Fruit fly (Drosophila melanogaster): Measurements from ENCODE around the gene CG4911.

The CG4911 gene

DNA sequence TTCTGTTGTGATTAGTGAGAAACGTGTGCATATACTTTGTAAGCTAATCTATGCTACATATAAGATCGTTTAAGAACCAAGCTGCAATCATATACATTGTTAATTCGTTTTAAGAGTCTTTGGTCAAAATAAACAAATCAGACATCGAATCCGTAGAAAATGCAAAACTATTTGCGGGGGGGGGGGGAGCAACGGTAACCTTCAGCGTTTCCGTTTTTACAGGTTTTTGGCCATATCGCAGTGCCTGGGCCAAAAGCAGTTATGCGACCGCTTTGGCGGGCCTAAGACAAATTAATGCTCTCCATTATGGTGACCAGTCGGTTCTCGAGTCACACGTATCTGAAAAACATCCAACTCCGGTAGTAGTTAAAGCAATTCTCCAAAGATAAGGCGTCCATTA is 27.6 kb downstream of the CG4911 start:
- TF ChIP-seq CHES-1-like (GFP tag; optimal IDR thresholded peaks at IDR 0.05), result no peak
- TF ChIP-seq nau (GFP tag; optimal IDR thresholded peaks at IDR 0.05), result no peak
- TF ChIP-seq Hey (tag; optimal IDR thresholded peaks at IDR 0.05), result no peak
- no peak for TF ChIP-seq CG16779 (GFP tag; IDR thresholded peaks at IDR 0.05)
- no peak for TF ChIP-seq CG9932 (GFP tag; IDR thresholded peaks at IDR 0.05)
- TF ChIP-seq CG10209 (GFP tag; optimal IDR thresholded peaks at IDR 0.05), result no peak
- no peak for TF ChIP-seq Jarid2 (GFP tag; optimal IDR thresholded peaks at IDR 0.05)
- TF ChIP-seq CG6765 (GFP tag; optimal IDR thresholded peaks at IDR 0.05), result no peak
- no peak for TF ChIP-seq HLH4C (GFP tag; IDR thresholded peaks at IDR 0.05; ENCODE audit: partially characterized antibody)
- TF ChIP-seq Hr51 (GFP tag; optimal IDR thresholded peaks at IDR 0.05), result no peak
- TF ChIP-seq phol (tag; optimal IDR thresholded peaks at IDR 0.05), result no peak
- TF ChIP-seq odd (GFP tag; optimal IDR thresholded peaks at IDR 0.05), result no peak
- no peak for TF ChIP-seq mam (GFP tag; optimal IDR thresholded peaks at IDR 0.05)
- no peak for TF ChIP-seq ranshi (GFP tag; IDR thresholded peaks at IDR 0.05)
- TF ChIP-seq D19B (GFP tag; optimal IDR thresholded peaks at IDR 0.05), result no peak
- no peak for TF ChIP-seq MBD-R2 (GFP tag; IDR thresholded peaks at IDR 0.05)
- TF ChIP-seq run (tag; optimal IDR thresholded peaks at IDR 0.05), result no peak
- no peak for TF ChIP-seq CG2120 (GFP tag; optimal IDR thresholded peaks at IDR 0.05)

DNA sequence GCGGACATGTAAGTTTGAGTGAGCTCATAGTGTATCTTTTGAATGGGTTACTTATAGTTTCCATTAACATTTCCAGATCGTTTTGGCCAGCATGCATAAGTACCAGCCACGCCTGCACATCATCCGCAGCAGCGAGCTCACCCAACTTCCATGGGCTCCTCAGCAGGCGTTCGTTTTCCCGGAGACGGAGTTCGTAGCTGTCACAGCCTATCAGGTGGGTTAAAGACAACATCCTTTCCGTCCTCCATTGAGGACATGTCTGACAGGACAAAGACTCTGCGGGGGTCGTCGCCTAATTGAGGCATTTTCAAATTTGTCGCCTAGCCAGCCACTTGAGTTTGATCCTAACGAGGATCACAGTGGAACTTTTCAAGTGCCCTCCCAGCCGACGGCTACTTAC is 28.9 kb downstream of the CG4911 start:
- TF ChIP-seq CG12769 (tag; optimal IDR thresholded peaks at IDR 0.05) (no peak), Hr39 (optimal IDR thresholded peaks at IDR 0.05) (no peak), zen (tag; optimal IDR thresholded peaks at IDR 0.05) (peak; percentile 76), twi (tag; optimal IDR thresholded peaks at IDR 0.05) (peak; percentile 77), D (optimal IDR thresholded peaks at IDR 0.05) (peak; percentile 80), D (GFP tag; optimal IDR thresholded peaks at IDR 0.05) (no peak)

DNA sequence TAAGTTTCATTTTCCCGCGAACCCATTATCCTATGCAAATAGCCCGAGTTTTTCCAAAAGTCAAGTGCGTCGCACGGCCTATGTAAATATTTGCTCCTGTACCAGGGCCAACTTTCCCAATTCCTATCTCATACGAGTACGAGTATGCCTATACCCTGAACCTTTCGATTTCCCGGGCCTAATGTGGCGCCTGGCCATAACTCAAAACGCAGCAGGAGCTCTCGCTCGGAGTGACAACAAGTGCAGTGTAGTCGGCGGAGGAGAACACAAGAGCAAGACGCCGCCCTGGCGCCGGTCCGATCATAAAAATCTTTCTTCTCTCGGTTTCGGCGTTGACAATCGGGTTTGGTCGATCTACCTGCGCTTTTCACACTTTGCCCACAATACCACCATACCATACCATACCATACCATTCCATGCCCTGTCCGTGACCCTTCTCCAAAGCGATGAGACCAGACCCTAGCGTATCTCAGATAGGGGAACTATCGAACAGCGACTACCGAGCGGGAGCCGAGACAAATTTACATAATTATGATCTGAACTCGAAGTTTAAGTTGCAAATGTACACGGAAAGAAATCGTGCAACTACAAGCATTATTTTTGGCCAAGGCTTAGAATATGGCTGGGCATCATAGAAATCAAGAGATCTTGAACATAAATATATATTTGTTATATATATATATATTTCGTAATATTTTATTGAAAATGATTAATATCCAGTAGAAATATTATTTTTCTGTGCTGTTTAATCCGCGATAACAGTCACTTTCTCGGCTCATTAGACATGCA is 30.1 kb downstream of the CG4911 start:
- TF ChIP-seq CG10565 (GFP tag; optimal IDR thresholded peaks at IDR 0.05), result no peak
- no peak for TF ChIP-seq Gsc (GFP tag; IDR thresholded peaks at IDR 0.05)
- no peak for TF ChIP-seq CG32772 (GFP tag; IDR thresholded peaks at IDR 0.05)
- no peak for TF ChIP-seq Max (GFP tag; optimal IDR thresholded peaks at IDR 0.05)
- no peak for TF ChIP-seq CG9797 (GFP tag; optimal IDR thresholded peaks at IDR 0.05)
- peak; percentile 31 for TF ChIP-seq CG10209 (GFP tag; optimal IDR thresholded peaks at IDR 0.05)
- TF ChIP-seq BEAF-32 (GFP tag; optimal IDR thresholded peaks at IDR 0.05), result no peak
- TF ChIP-seq tup (GFP tag; optimal IDR thresholded peaks at IDR 0.05), result no peak
- no peak for TF ChIP-seq CG4854 (GFP tag; optimal IDR thresholded peaks at IDR 0.05)
- TF ChIP-seq CG5953 (GFP tag; IDR thresholded peaks at IDR 0.05), result no peak
- TF ChIP-seq Dfd (GFP tag; optimal IDR thresholded peaks at IDR 0.05), result no peak
- no peak for TF ChIP-seq Dp (GFP tag; optimal IDR thresholded peaks at IDR 0.05)
- no peak for TF ChIP-seq CG7271 (tag; optimal IDR thresholded peaks at IDR 0.05)
- TF ChIP-seq Hsf (GFP tag; optimal IDR thresholded peaks at IDR 0.05), result no peak
- TF ChIP-seq trem (tag; optimal IDR thresholded peaks at IDR 0.05), result peak; percentile 45
- no peak for TF ChIP-seq CG17802 (tag; optimal IDR thresholded peaks at IDR 0.05)
- TF ChIP-seq usp (GFP tag; optimal IDR thresholded peaks at IDR 0.05), result no peak
- TF ChIP-seq CG8089 (GFP tag; optimal IDR thresholded peaks at IDR 0.05), result no peak
- no peak for TF ChIP-seq Hmr (GFP tag; optimal IDR thresholded peaks at IDR 0.05)
- no peak for TF ChIP-seq Gug (GFP tag; IDR thresholded peaks at IDR 0.05)
- TF ChIP-seq CG33213 (GFP tag; optimal IDR thresholded peaks at IDR 0.05), result no peak
- no peak for TF ChIP-seq HLH54F (GFP tag; optimal IDR thresholded peaks at IDR 0.05)
- TF ChIP-seq sens-2 (GFP tag; IDR thresholded peaks at IDR 0.05), result no peak
- TF ChIP-seq CG9437 (GFP tag; optimal IDR thresholded peaks at IDR 0.05), result no peak
- TF ChIP-seq CG2116 (GFP tag; optimal IDR thresholded peaks at IDR 0.05), result no peak
- TF ChIP-seq Eip74EF (GFP tag; optimal IDR thresholded peaks at IDR 0.05), result peak in 1 of 2 experiments; percentile 25
